Worm (Caenorhabditis elegans): ENCODE data around the gene nhr-94.

ce11 chrV:7728679-7729027, 42.5 kb upstream of the nhr-94 start, which contains the start of gene Y97E10C.1:
- TF ChIP-seq nhr-237 (tag; optimal IDR thresholded peaks at IDR 0.05) (no peak), eor-1 (tag; optimal IDR thresholded peaks at IDR 0.05) (no peak), ama-1 (optimal IDR thresholded peaks at IDR 0.05) (no peak), lin-39 (tag; optimal IDR thresholded peaks at IDR 0.05) (no peak), fos-1 (tag; optimal IDR thresholded peaks at IDR 0.05) (no peak), jun-1 (tag; optimal IDR thresholded peaks at IDR 0.05) (no peak), unc-62 (GFP tag; optimal IDR thresholded peaks at IDR 0.05) (no peak), pqm-1 (tag; optimal IDR thresholded peaks at IDR 0.05) (no peak), ceh-82 (tag; optimal IDR thresholded peaks at IDR 0.05) (no peak), nhr-25 (tag; optimal IDR thresholded peaks at IDR 0.05) (no peak), elt-1 (tag; optimal IDR thresholded peaks at IDR 0.05) (no peak)
